Fruit fly (Drosophila melanogaster) whole organism, wandering third instar larva: ENCODE results near the gene Gr63a.

Source experiments
- pan ChIP-seq: fragments of >200 bp; optimal IDR thresholded peaks from 2 replicates; lab custom pipeline; 2017
- psq ChIP-seq: fragments of 200-800 bp; sonication (Bioruptor generic); optimal IDR thresholded peaks from 3 replicates; lab custom pipeline; 2017; ENCODE audit warnings: missing biosample characterization, mild to moderate bottlenecking, missing genetic modification characterization, moderate library complexity

DNA sequence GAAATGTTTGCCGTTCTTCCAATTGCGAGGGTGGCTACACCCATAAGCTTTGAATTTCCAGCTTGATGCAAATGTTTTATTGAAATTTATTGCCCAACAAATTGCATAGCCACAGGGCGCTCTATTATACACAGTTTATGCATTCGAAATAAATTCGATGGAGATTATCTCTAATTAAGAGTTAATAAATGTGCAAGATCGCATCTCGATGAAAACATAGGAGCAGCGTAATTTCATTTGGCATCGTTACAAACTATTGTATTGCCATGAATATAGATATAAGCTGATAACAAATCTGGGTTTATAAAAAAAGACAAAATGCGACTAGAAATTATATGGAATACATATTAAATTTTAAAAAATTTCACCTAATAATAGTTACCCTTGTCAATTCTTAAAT is 45.9 kb downstream of the Gr63a start:
- TF ChIP-seq psq (GFP tag; lab: Kevin White, UChicago) (no peak), pan (lab: Kevin White, UChicago) (no peak)
